Fruit fly (Drosophila melanogaster) whole organism, wandering third instar larva: Measurements from ENCODE around the gene CG15249.

ENCODE experiments used
- br ChIP-seq: fragments of 200-800 bp; sonication (Bioruptor generic); optimal IDR thresholded peaks from 2 replicates; lab custom pipeline; 2016; ENCODE audit warnings: missing biosample characterization, missing genetic modification characterization
- foxo ChIP-seq, 2 experiments: fragments of 200-800 bp; sonication (Bioruptor generic); optimal IDR thresholded peaks; 2 replicates in 1 of 2; 3 replicates in 1 of 2; lab custom pipeline; 2016 to 2017; ENCODE audit warnings: missing biosample characterization in 2 of 2, missing genetic modification characterization in 2 of 2

- TF ChIP-seq br (no peak), foxo (GFP tag; optimal IDR thresholded peaks at IDR 0.05; lab: Kevin White, UChicago) (no peak)
Observed at dm6 chrX:9932296-9932892, 33.0 kb upstream of the CG15249 start.
